Worm (Caenorhabditis elegans) whole organism, L3 larva: Measurements from ENCODE around the gene F29G9.1.

Experiments used
- ceh-16 ChIP-seq: sonication (generic microtip); optimal IDR thresholded peaks from 2 replicates; lab custom pipeline; 2017; ENCODE audit warnings: missing biosample characterization, missing genetic modification characterization
- ceh-9 ChIP-seq: sonication (generic microtip); optimal IDR thresholded peaks from 2 replicates; lab custom pipeline; 2018; ENCODE audit warnings: missing biosample characterization, missing genetic modification characterization
- elt-2 ChIP-seq: sonication (generic microtip); optimal IDR thresholded peaks from 2 replicates; lab custom pipeline; 2016; ENCODE audit warnings: missing genetic modification reagents, mild to moderate bottlenecking, missing genetic modification characterization, missing compliant biosample characterization
- nhr-12 ChIP-seq: fragments of 150-350 bp; optimal IDR thresholded peaks from 2 replicates; lab custom pipeline; 2014; ENCODE audit warnings: missing biosample characterization, missing genetic modification characterization
- snpc-4 ChIP-seq: fragments of 150-350 bp; optimal IDR thresholded peaks from 2 replicates; lab custom pipeline; 2014; ENCODE audit warnings: missing biosample characterization, missing genetic modification characterization
- unc-62 ChIP-seq: fragments of 150-350 bp; sonication (generic microtip); optimal IDR thresholded peaks from 4 replicates; lab custom pipeline; 2014; ENCODE audit warnings: missing biosample characterization, missing genetic modification reagents, missing genetic modification characterization
- ztf-11 ChIP-seq: fragments of 150-350 bp; optimal IDR thresholded peaks from 2 replicates; lab custom pipeline; 2014; ENCODE audit warnings: missing biosample characterization, missing genetic modification characterization
- ztf-4 ChIP-seq: fragments of 150-350 bp; optimal IDR thresholded peaks from 2 replicates; lab custom pipeline; 2014; ENCODE audit warnings: missing biosample characterization, missing genetic modification characterization

DNA sequence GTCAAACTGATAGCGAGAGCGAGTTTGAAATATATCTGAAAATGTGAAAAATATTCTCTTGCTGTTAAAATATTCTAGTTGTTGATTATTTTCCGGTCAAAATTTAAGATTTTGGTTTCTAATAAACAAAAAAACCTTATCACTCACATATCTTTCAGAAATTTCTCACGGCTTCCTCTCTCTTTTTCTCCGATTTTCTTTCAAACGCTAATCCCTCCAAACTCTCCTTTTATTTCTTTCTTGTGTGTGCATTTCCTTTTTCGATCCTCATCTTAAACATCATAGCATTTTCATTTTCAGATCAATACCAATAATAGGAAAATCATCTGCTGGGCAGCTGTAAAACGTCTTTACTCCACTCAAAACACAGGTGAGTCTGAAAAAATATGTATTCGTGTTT lies 35.6 kb upstream of the F29G9.1 start, which contains the start of gene fos-1:
- no peak for TF ChIP-seq elt-2 (tag; lab: Kevin White, UChicago)
- no peak for TF ChIP-seq unc-62 (GFP tag; lab: Kevin White, UChicago)
- TF ChIP-seq snpc-4: no peak
- no peak for TF ChIP-seq ztf-11 (tag; lab: Kevin White, UChicago)
- no peak for TF ChIP-seq ceh-16 (tag; lab: Kevin White, UChicago)
- no peak for TF ChIP-seq ztf-4 (tag; lab: Kevin White, UChicago)
- TF ChIP-seq ceh-9 (tag; lab: Kevin White, UChicago): no peak
- TF ChIP-seq nhr-12 (tag; lab: Kevin White, UChicago): no peak
